Worm (Caenorhabditis elegans) whole organism, L1 larva: Measurements from ENCODE around the gene vhp-1.

Source experiments
- C16A3.4 ChIP-seq: fragments of 150-350 bp; optimal IDR thresholded peaks from 2 replicates; lab custom pipeline; 2014; ENCODE audit warnings: missing biosample characterization, missing genetic modification characterization
- C34B4.2 ChIP-seq: sonication (generic microtip); optimal IDR thresholded peaks from 2 replicates; lab custom pipeline; 2017; ENCODE audit warnings: mild to moderate bottlenecking, missing genetic modification characterization, missing compliant biosample characterization
- Y116A8C.19 ChIP-seq: sonication (generic microtip); optimal IDR thresholded peaks from 2 replicates; lab custom pipeline; 2016; ENCODE audit warnings: missing compliant biosample characterization, missing genetic modification characterization, borderline replicate concordance
- aha-1 ChIP-seq: fragments of 150-350 bp; optimal IDR thresholded peaks from 2 replicates; lab custom pipeline; 2014; ENCODE audit warnings: missing biosample characterization, missing genetic modification characterization
- alr-1 ChIP-seq: fragments of 200-800 bp; sonication (Bioruptor generic); optimal IDR thresholded peaks from 2 replicates; lab custom pipeline; 2018; ENCODE audit warnings: borderline replicate concordance, mild to moderate bottlenecking, missing genetic modification characterization, missing compliant biosample characterization
- aly-2 ChIP-seq: fragments of 150-350 bp; optimal IDR thresholded peaks from 2 replicates; lab custom pipeline; 2014; ENCODE audit warnings: missing biosample characterization, missing genetic modification characterization
- blmp-1 ChIP-seq: fragments of 150-350 bp; optimal IDR thresholded peaks from 2 replicates; lab custom pipeline; 2014; ENCODE audit warnings: missing biosample characterization, missing genetic modification characterization
- ceh-63 ChIP-seq: fragments of 200-800 bp; sonication (Bioruptor generic); optimal IDR thresholded peaks from 2 replicates; lab custom pipeline; 2018; ENCODE audit warnings: mild to moderate bottlenecking, missing genetic modification characterization, missing compliant biosample characterization
- ceh-8 ChIP-seq: fragments of 200-800 bp; sonication (Bioruptor generic); optimal IDR thresholded peaks from 2 replicates; lab custom pipeline; 2018; ENCODE audit warnings: mild to moderate bottlenecking, missing genetic modification characterization, moderate library complexity, missing compliant biosample characterization
- ceh-90 ChIP-seq: sonication (generic microtip); optimal IDR thresholded peaks from 2 replicates; lab custom pipeline; 2016; ENCODE audit warnings: missing genetic modification characterization, missing compliant biosample characterization
- ces-1 ChIP-seq: fragments of 150-350 bp; optimal IDR thresholded peaks from 2 replicates; lab custom pipeline; 2014; ENCODE audit warnings: missing biosample characterization, missing genetic modification reagents, missing genetic modification characterization
- dpl-1 ChIP-seq, 3 experiments: fragments of 150-350 bp in 2 of 3; sonication (generic microtip) in 1 of 3; optimal IDR thresholded peaks; 2 replicates each; lab custom pipeline; 2014 to 2017; ENCODE audit warnings: missing biosample characterization in 3 of 3, missing genetic modification characterization in 3 of 3, missing genetic modification reagents in 3 of 3
- efl-1 ChIP-seq, 4 experiments: fragments of 150-350 bp; optimal IDR thresholded peaks in 3 of 4; peaks in 1 of 4; 1 replicate in 1 of 4; 2 replicates in 3 of 4; lab custom pipeline; 2014; ENCODE audit warnings: missing biosample characterization in 2 of 4, missing genetic modification characterization in 2 of 4, missing genetic modification reagents in 2 of 4
- efl-3 ChIP-seq: fragments of 200-800 bp; sonication (Bioruptor generic); optimal IDR thresholded peaks from 2 replicates; lab custom pipeline; 2018; ENCODE audit warnings: mild to moderate bottlenecking, missing genetic modification characterization, missing compliant biosample characterization
- egl-27 ChIP-seq, 2 experiments: fragments of 150-350 bp in 1 of 2; sonication (generic microtip); optimal IDR thresholded peaks; 3 replicates each; lab custom pipeline; 2017 to 2018; ENCODE audit warnings: missing biosample characterization in 2 of 2, missing genetic modification characterization in 2 of 2, missing genetic modification reagents in 2 of 2
- elt-2 ChIP-seq: sonication (generic microtip); optimal IDR thresholded peaks from 2 replicates; lab custom pipeline; 2016; ENCODE audit warnings: missing genetic modification characterization, mild to moderate bottlenecking, inconsistent platforms, missing compliant biosample characterization, missing genetic modification reagents
- elt-3 ChIP-seq, 6 experiments: fragments of 150-350 bp in 1 of 6; sonication (generic microtip); optimal IDR thresholded peaks; 2 replicates each; lab custom pipeline; 2017 to 2018; ENCODE audit warnings: missing biosample characterization in 6 of 6, missing genetic modification characterization in 6 of 6, inconsistent platforms in 1 of 6
- fkh-4 ChIP-seq: sonication (generic microtip); optimal IDR thresholded peaks from 2 replicates; lab custom pipeline; 2016; ENCODE audit warnings: missing compliant biosample characterization, missing genetic modification characterization, borderline replicate concordance
- grh-1 ChIP-seq: fragments of 200-800 bp; sonication (Bioruptor generic); IDR thresholded peaks from 2 replicates; pipeline ENCODE4 v1.3.6; 2022; ENCODE audit warnings: missing genetic modification reagents, missing genetic modification characterization, missing compliant biosample characterization
- hlh-17 ChIP-seq: fragments of 200-800 bp; sonication (Bioruptor generic); optimal IDR thresholded peaks from 2 replicates; lab custom pipeline; 2018; ENCODE audit warnings: missing genetic modification characterization, mild to moderate bottlenecking, missing compliant biosample characterization, moderate library complexity, borderline replicate concordance
- irx-1 ChIP-seq: sonication (generic microtip); optimal IDR thresholded peaks from 2 replicates; lab custom pipeline; 2016; ENCODE audit warnings: missing genetic modification characterization, missing compliant biosample characterization
- isw-1 ChIP-seq: fragments of 200-800 bp; sonication (Bioruptor generic); IDR thresholded peaks from 2 replicates; pipeline ENCODE4 v1.3.6; 2022; ENCODE audit warnings: missing genetic modification characterization, missing compliant biosample characterization
- jun-1 ChIP-seq: fragments of 150-350 bp; optimal IDR thresholded peaks from 2 replicates; lab custom pipeline; 2014; ENCODE audit warnings: missing biosample characterization, missing genetic modification reagents, missing genetic modification characterization
- lin-14 ChIP-seq: fragments of 200-800 bp; sonication (Bioruptor generic); optimal IDR thresholded peaks from 2 replicates; lab custom pipeline; 2018; ENCODE audit warnings: mild to moderate bottlenecking, missing genetic modification characterization, moderate library complexity, missing compliant biosample characterization
- lin-35 ChIP-seq, 2 experiments: fragments of 150-350 bp; optimal IDR thresholded peaks; 2 replicates each; lab custom pipeline; 2014; ENCODE audit warnings: missing biosample characterization in 2 of 2, missing genetic modification characterization in 2 of 2, missing genetic modification reagents in 2 of 2
- lin-39 ChIP-seq: fragments of 150-350 bp; optimal IDR thresholded peaks from 2 replicates; lab custom pipeline; 2014; ENCODE audit warnings: missing biosample characterization, missing genetic modification reagents, missing genetic modification characterization
- lir-3 ChIP-seq: sonication (generic microtip); optimal IDR thresholded peaks from 2 replicates; lab custom pipeline; 2016; ENCODE audit warnings: mild to moderate bottlenecking, missing genetic modification characterization, moderate library complexity, missing compliant biosample characterization; ENCODE audit not compliant: poor library complexity
- mdl-1 ChIP-seq, 2 experiments: fragments of 150-350 bp; optimal IDR thresholded peaks; 2 replicates each; lab custom pipeline; 2014 to 2017; ENCODE audit warnings: missing biosample characterization in 2 of 2, missing genetic modification characterization in 2 of 2, inconsistent platforms in 1 of 2
- mep-1 ChIP-seq: fragments of 150-350 bp; optimal IDR thresholded peaks from 2 replicates; lab custom pipeline; 2014; ENCODE audit warnings: missing biosample characterization, missing genetic modification characterization
- nhr-11 ChIP-seq: fragments of 150-350 bp; optimal IDR thresholded peaks from 2 replicates; lab custom pipeline; 2014; ENCODE audit warnings: missing biosample characterization, missing genetic modification characterization
- nhr-19 ChIP-seq: fragments of 200-800 bp; sonication (Bioruptor generic); conservative IDR thresholded peaks from 2 replicates; pipeline ENCODE4 v1.3.6; 2022; ENCODE audit warnings: missing genetic modification characterization, missing compliant biosample characterization
- nhr-237 ChIP-seq: fragments of 150-350 bp; optimal IDR thresholded peaks from 2 replicates; lab custom pipeline; 2014; ENCODE audit warnings: missing biosample characterization, missing genetic modification characterization
- nhr-47 ChIP-seq: sonication (generic microtip); optimal IDR thresholded peaks from 2 replicates; lab custom pipeline; 2016; ENCODE audit warnings: mild to moderate bottlenecking, missing genetic modification characterization, moderate library complexity, missing compliant biosample characterization
- nhr-71 ChIP-seq: sonication (generic microtip); optimal IDR thresholded peaks from 2 replicates; lab custom pipeline; 2016; ENCODE audit warnings: mild to moderate bottlenecking, missing genetic modification characterization, moderate library complexity, missing compliant biosample characterization
- nhr-76 ChIP-seq: sonication (generic microtip); optimal IDR thresholded peaks from 2 replicates; lab custom pipeline; 2017; ENCODE audit warnings: missing biosample characterization, missing genetic modification characterization
- nhr-84 ChIP-seq: sonication (generic microtip); optimal IDR thresholded peaks from 2 replicates; lab custom pipeline; 2017; ENCODE audit warnings: missing biosample characterization, missing genetic modification characterization
- nhr-85 ChIP-seq: sonication (generic microtip); peaks from one replicate; lab custom pipeline; 2016; ENCODE audit warnings: missing genetic modification characterization, inconsistent platforms, missing compliant biosample characterization
- pag-3 ChIP-seq: sonication (generic microtip); optimal IDR thresholded peaks from 2 replicates; lab custom pipeline; 2017; ENCODE audit warnings: missing genetic modification characterization, mild to moderate bottlenecking, missing compliant biosample characterization, antibody characterized with exemption, borderline replicate concordance; ENCODE audit not compliant: insufficient read depth
- pax-3 ChIP-seq: fragments of 200-800 bp; sonication (Bioruptor generic); optimal IDR thresholded peaks from 2 replicates; lab custom pipeline; 2018; ENCODE audit warnings: mild to moderate bottlenecking, missing genetic modification characterization, moderate library complexity, missing compliant biosample characterization
- pqm-1 ChIP-seq: sonication (generic microtip); optimal IDR thresholded peaks from 3 replicates; lab custom pipeline; 2017; ENCODE audit warnings: missing biosample characterization, missing genetic modification characterization
- snpc-4 ChIP-seq: fragments of 150-350 bp; optimal IDR thresholded peaks from 2 replicates; lab custom pipeline; 2014; ENCODE audit warnings: missing biosample characterization, missing genetic modification characterization
- snu-23 ChIP-seq: sonication (generic microtip); optimal IDR thresholded peaks from 2 replicates; lab custom pipeline; 2016; ENCODE audit warnings: missing genetic modification characterization, missing compliant biosample characterization
- sox-4 ChIP-seq: sonication (generic microtip); optimal IDR thresholded peaks from 2 replicates; lab custom pipeline; 2016; ENCODE audit warnings: missing genetic modification characterization, missing compliant biosample characterization
- swsn-7 ChIP-seq: sonication (generic microtip); optimal IDR thresholded peaks from 2 replicates; lab custom pipeline; 2016; ENCODE audit warnings: missing genetic modification characterization, missing compliant biosample characterization
- tbx-2 ChIP-seq: sonication (generic microtip); optimal IDR thresholded peaks from 2 replicates; lab custom pipeline; 2016; ENCODE audit warnings: missing genetic modification characterization, missing compliant biosample characterization
- tlp-1 ChIP-seq: fragments of 150-350 bp; optimal IDR thresholded peaks from 2 replicates; lab custom pipeline; 2014; ENCODE audit warnings: missing biosample characterization, missing genetic modification characterization
- unc-30 ChIP-seq: sonication (generic microtip); optimal IDR thresholded peaks from 2 replicates; lab custom pipeline; 2017; ENCODE audit warnings: missing biosample characterization, missing genetic modification characterization
- zag-1 ChIP-seq: fragments of 150-350 bp; optimal IDR thresholded peaks from 2 replicates; lab custom pipeline; 2014; ENCODE audit warnings: missing biosample characterization, missing genetic modification characterization

vhp-1 gene

ce11 chrII:5281137-5281536 lies 41.9 kb upstream of the vhp-1 start (continued):
- no peak for TF ChIP-seq isw-1
- no peak for TF ChIP-seq egl-27 (tag; optimal IDR thresholded peaks at IDR 0.05; lab: Kevin White, UChicago)
- no peak for TF ChIP-seq efl-1 (optimal IDR thresholded peaks at IDR 0.05; lab: Kevin White, UChicago)
- TF ChIP-seq efl-1 (GFP tag; optimal IDR thresholded peaks at IDR 0.05 in 1 of 2; lab: Kevin White, UChicago), result peak in 1 of 2 experiments; percentile 89
- TF ChIP-seq grh-1 (GFP tag; lab: Robert Waterston, UW), result peak; percentile 24; the same call in 1 of the 2 replicates
- TF ChIP-seq snu-23 (GFP tag; lab: Kevin White, UChicago), result no peak
- peak; percentile 64 for TF ChIP-seq nhr-85 (tag; lab: Kevin White, UChicago)
- TF ChIP-seq pag-3 (tag; lab: Kevin White, UChicago), result no peak
- no peak for TF ChIP-seq nhr-237 (tag; lab: Kevin White, UChicago)
- peak in 1 of 6 experiments; percentile 15 for TF ChIP-seq elt-3 (tag; optimal IDR thresholded peaks at IDR 0.05; lab: Kevin White, UChicago)

- no peak for TF ChIP-seq ceh-8 (GFP tag; lab: Kevin White, UChicago)
- no peak for TF ChIP-seq lin-39 (tag; lab: Kevin White, UChicago)
- no peak for TF ChIP-seq aly-2 (tag; lab: Kevin White, UChicago)
- no peak for TF ChIP-seq irx-1 (tag; lab: Kevin White, UChicago)
- TF ChIP-seq lir-3 (tag; lab: Kevin White, UChicago), result no peak
- peak; percentile 66 for TF ChIP-seq nhr-71 (tag; lab: Kevin White, UChicago)
- no peak for TF ChIP-seq tlp-1 (tag; lab: Kevin White, UChicago)
- no peak for TF ChIP-seq nhr-84 (tag; lab: Kevin White, UChicago)
- 0 out of 2 replicates have a peak, but pooled peaks have one; percentile 24 for TF ChIP-seq grh-1 (GFP tag; lab: Robert Waterston, UW)
- TF ChIP-seq zag-1 (tag; lab: Kevin White, UChicago), result no peak
- TF ChIP-seq unc-30 (tag; lab: Kevin White, UChicago), result no peak
- TF ChIP-seq aha-1, result no peak
- TF ChIP-seq lin-35 (GFP tag; optimal IDR thresholded peaks at IDR 0.05; lab: Kevin White, UChicago), result peak in 1 of 2 experiments; percentile 69
- TF ChIP-seq mep-1 (tag; lab: Kevin White, UChicago), result peak; percentile 31
- no peak for TF ChIP-seq nhr-76 (tag; lab: Kevin White, UChicago)
- no peak for TF ChIP-seq pag-3 (tag; lab: Kevin White, UChicago)
- TF ChIP-seq nhr-237 (tag; lab: Kevin White, UChicago), result no peak
- TF ChIP-seq jun-1 (tag; lab: Kevin White, UChicago), result no peak
- TF ChIP-seq fkh-4 (tag; lab: Kevin White, UChicago), result no peak
- peak in 1 of 2 experiments; percentile 79 for TF ChIP-seq mdl-1 (tag; optimal IDR thresholded peaks at IDR 0.05; lab: Kevin White, UChicago)
- peak; percentile 44 for TF ChIP-seq lin-14
- TF ChIP-seq alr-1, result no peak
- peak; percentile 31 for TF ChIP-seq snu-23 (GFP tag; lab: Kevin White, UChicago)
- TF ChIP-seq hlh-17 (GFP tag; lab: Kevin White, UChicago), result no peak
- peak; percentile 81 for TF ChIP-seq nhr-85 (tag; lab: Kevin White, UChicago)
- no peak for TF ChIP-seq pqm-1
- TF ChIP-seq dpl-1 (GFP tag; optimal IDR thresholded peaks at IDR 0.05; lab: Kevin White, UChicago), result peak in 1 of 3 experiments; percentile 4
- TF ChIP-seq blmp-1, result peak; percentile 73
- peak; percentile 36 for TF ChIP-seq nhr-19 (GFP tag; lab: Robert Waterston, UW)
- TF ChIP-seq ceh-63 (GFP tag; lab: Kevin White, UChicago), result no peak
- TF ChIP-seq nhr-47 (tag; lab: Kevin White, UChicago), result no peak
- TF ChIP-seq sox-4 (tag; lab: Kevin White, UChicago), result no peak
- TF ChIP-seq efl-1 (optimal IDR thresholded peaks at IDR 0.05; lab: Kevin White, UChicago), result no peak
- peak in 1 of 2 experiments; percentile 88 for TF ChIP-seq efl-1 (GFP tag; optimal IDR thresholded peaks at IDR 0.05 in 1 of 2; lab: Kevin White, UChicago)
- TF ChIP-seq Y116A8C.19, result no peak
- no peak for TF ChIP-seq ceh-90
- no peak for TF ChIP-seq efl-3 (GFP tag; lab: Kevin White, UChicago)
- no peak for TF ChIP-seq nhr-11 (tag; lab: Kevin White, UChicago)
- TF ChIP-seq tbx-2, result no peak
- TF ChIP-seq elt-3 (tag; optimal IDR thresholded peaks at IDR 0.05; lab: Kevin White, UChicago), result peak in 2 of 6 experiments; percentile 43 to 80
- TF ChIP-seq pax-3, result no peak
- TF ChIP-seq C16A3.4 (tag; lab: Kevin White, UChicago), result peak; percentile 8
- TF ChIP-seq elt-2 (tag; lab: Kevin White, UChicago), result peak; percentile 63
- TF ChIP-seq swsn-7, result no peak
- TF ChIP-seq ces-1 (GFP tag; lab: Kevin White, UChicago), result no peak
- no peak for TF ChIP-seq C34B4.2 (tag; lab: Kevin White, UChicago)
- TF ChIP-seq snpc-4 (tag; lab: Kevin White, UChicago), result no peak
Observed at ce11 chrII:5282192-5282591, 40.9 kb upstream of the vhp-1 start, which contains the start of gene pmt-1. TSS of gene pmt-1 (minus strand) at chrII:5282523.
